Fruit fly (Drosophila melanogaster): ENCODE measurements around the gene unc-13.

The unc-13 gene

DNA sequence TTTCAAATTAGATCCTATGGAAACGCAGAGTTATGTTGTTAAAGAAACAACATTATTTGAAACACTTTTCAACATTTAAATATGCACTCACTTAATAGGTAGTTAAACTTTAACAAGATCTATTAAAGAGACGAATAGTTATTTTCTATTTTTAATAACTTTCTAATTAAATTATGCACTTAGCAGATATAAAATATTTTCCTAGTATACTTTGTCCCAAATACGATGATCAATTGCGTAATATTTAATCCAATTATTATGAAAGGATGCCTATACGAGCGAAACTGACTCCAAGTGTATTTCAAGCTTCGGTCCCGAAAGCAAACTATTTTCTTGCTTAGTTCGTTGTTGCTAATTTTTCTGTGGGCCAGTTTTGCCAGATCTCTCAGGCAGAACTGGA, 80.3 kb downstream of the unc-13 start:
- no peak for TF ChIP-seq CTCF (optimal IDR thresholded peaks at IDR 0.05)
- TF ChIP-seq CG8478 (optimal IDR thresholded peaks at IDR 0.05): no peak

DNA sequence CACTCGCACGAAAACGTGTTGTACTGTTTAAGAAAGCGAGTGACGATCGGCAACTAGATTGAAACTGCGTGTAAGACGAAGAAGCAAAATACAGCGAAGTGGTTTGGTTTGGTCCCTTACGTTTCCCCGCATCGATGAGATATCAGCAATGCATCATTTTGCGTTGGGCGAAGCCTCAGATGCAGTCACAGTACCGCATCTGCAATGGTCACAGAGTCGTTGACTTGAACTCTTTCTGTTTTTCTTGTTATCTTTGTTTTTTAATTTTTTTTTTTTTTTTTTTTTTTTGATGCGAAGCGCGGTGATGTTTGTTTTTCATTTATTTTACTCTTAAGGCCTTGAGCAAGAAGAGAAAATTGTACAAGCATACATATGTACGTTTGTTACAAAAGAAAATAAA, 82.3 kb downstream of the unc-13 start:
- TF ChIP-seq CTCF (optimal IDR thresholded peaks at IDR 0.05) (no peak), CG8478 (optimal IDR thresholded peaks at IDR 0.05) (no peak)

- TF ChIP-seq CTCF (optimal IDR thresholded peaks at IDR 0.05) (no peak), CG8478 (optimal IDR thresholded peaks at IDR 0.05) (no peak)
These were observed 88.1 kb downstream of the unc-13 start for dm6 chr4:824043-824442.

All from S2 (cell line).